Fruit fly (Drosophila melanogaster): ENCODE data around the gene Invadolysin.

- no peak for TF ChIP-seq CG8478 (optimal IDR thresholded peaks at IDR 0.05)
- TF ChIP-seq CTCF (optimal IDR thresholded peaks at IDR 0.05) = no peak
These were observed 11.5 kb upstream of the Invadolysin start for dm6 chr3R:10132906-10133416.
